Worm (Caenorhabditis elegans) whole organism, L3 larva: ENCODE results near the gene fntb-1.

ENCODE experiments used
- ZK546.5 ChIP-seq: sonication (generic microtip); optimal IDR thresholded peaks from 2 replicates; lab custom pipeline; 2017; ENCODE audit warnings: missing biosample characterization, missing genetic modification characterization
- jun-1 ChIP-seq: fragments of 150-350 bp; optimal IDR thresholded peaks from 2 replicates; lab custom pipeline; 2014; ENCODE audit warnings: missing biosample characterization, missing genetic modification reagents, missing genetic modification characterization
- nfya-1 ChIP-seq: sonication (generic microtip); optimal IDR thresholded peaks from 2 replicates; lab custom pipeline; 2017; ENCODE audit warnings: missing genetic modification characterization, mild to moderate bottlenecking, missing compliant biosample characterization, antibody characterized with exemption, moderate library complexity; ENCODE audit not compliant: insufficient read depth
- nhr-237 ChIP-seq: fragments of 150-350 bp; optimal IDR thresholded peaks from 2 replicates; lab custom pipeline; 2014; ENCODE audit warnings: missing biosample characterization, missing genetic modification characterization
- nhr-28 ChIP-seq: fragments of 150-350 bp; optimal IDR thresholded peaks from 2 replicates; lab custom pipeline; 2014; ENCODE audit warnings: missing biosample characterization, missing genetic modification characterization
- tbx-2 ChIP-seq: sonication (generic microtip); optimal IDR thresholded peaks from 2 replicates; lab custom pipeline; 2016; ENCODE audit warnings: mild to moderate bottlenecking, missing genetic modification characterization, missing compliant biosample characterization

DNA sequence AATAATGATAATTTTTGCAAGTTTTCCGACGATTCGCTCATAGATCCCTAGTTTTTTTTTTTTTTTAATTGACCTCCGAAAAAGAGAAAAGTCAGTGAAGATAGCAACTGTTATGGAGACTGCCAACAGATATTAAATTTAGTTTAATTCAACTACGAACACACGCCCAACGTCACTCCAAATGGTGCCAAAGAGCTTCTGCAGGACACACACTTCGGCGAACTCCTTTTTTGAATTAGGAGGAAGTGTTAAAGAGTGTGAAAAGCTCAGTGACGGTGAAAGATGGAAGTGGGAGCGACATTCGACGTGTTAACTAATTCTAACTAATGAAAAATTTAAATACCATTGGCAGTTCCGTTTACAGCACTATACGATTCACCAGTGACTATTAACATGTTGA, 35.5 kb upstream of the fntb-1 start:
- TF ChIP-seq tbx-2 (tag; lab: Kevin White, UChicago) (no peak), nhr-28 (tag; lab: Kevin White, UChicago) (no peak), jun-1 (tag; lab: Kevin White, UChicago) (no peak), nfya-1 (tag; lab: Kevin White, UChicago) (no peak), ZK546.5 (tag; lab: Kevin White, UChicago) (no peak), nhr-237 (tag; lab: Kevin White, UChicago) (no peak)
